Worm (Caenorhabditis elegans) whole organism, young adult: ENCODE data around the gene vps-45.

Experiments used
- F22D6.2 ChIP-seq: sonication (generic microtip); optimal IDR thresholded peaks from 2 replicates; lab custom pipeline; 2016; ENCODE audit warnings: mild to moderate bottlenecking, missing genetic modification characterization, missing compliant biosample characterization
- F49E8.2 ChIP-seq: sonication (generic microtip); optimal IDR thresholded peaks from 3 replicates; lab custom pipeline; 2017; ENCODE audit warnings: missing genetic modification characterization, mild to moderate bottlenecking, missing compliant biosample characterization, antibody characterized with exemption, moderate library complexity; ENCODE audit not compliant: insufficient read depth
- K11D2.4 ChIP-seq: fragments of 200-800 bp; sonication (Bioruptor generic); IDR thresholded peaks from 2 replicates; pipeline ENCODE4 v1.3.6; 2022; ENCODE audit warnings: missing genetic modification reagents, missing genetic modification characterization, missing compliant biosample characterization
- K12H6.12 ChIP-seq: fragments of 200-800 bp; sonication (Bioruptor generic); optimal IDR thresholded peaks from 2 replicates; lab custom pipeline; 2018; ENCODE audit warnings: mild to moderate bottlenecking, missing genetic modification characterization, missing compliant biosample characterization
- akir-1 ChIP-seq: fragments of 200-800 bp; sonication (Bioruptor generic); optimal IDR thresholded peaks from 2 replicates; lab custom pipeline; 2018; ENCODE audit warnings: mild to moderate bottlenecking, missing genetic modification characterization, moderate library complexity, missing compliant biosample characterization
- aptf-2 ChIP-seq: fragments of 200-800 bp; sonication (Bioruptor generic); conservative IDR thresholded peaks from 2 replicates; pipeline ENCODE4 v1.3.6; 2022; ENCODE audit warnings: missing genetic modification reagents, missing genetic modification characterization, missing compliant biosample characterization
- athp-1 ChIP-seq: sonication (generic microtip); optimal IDR thresholded peaks from 2 replicates; lab custom pipeline; 2017; ENCODE audit warnings: mild to moderate bottlenecking, missing genetic modification characterization, missing compliant biosample characterization
- attf-5 ChIP-seq: fragments of 200-800 bp; sonication (Bioruptor generic); optimal IDR thresholded peaks from 2 replicates; lab custom pipeline; 2018; ENCODE audit warnings: mild to moderate bottlenecking, missing genetic modification characterization, missing compliant biosample characterization
- bed-2 ChIP-seq: fragments of 200-800 bp; sonication (Bioruptor generic); IDR thresholded peaks from 2 replicates; pipeline ENCODE4 v1.3.6; 2022; ENCODE audit warnings: missing genetic modification reagents, missing genetic modification characterization, missing compliant biosample characterization
- cebp-1 ChIP-seq, 2 experiments: fragments of 200-800 bp in 1 of 2; sonication (Bioruptor generic) in 1 of 2; sonication (generic microtip) in 1 of 2; IDR thresholded peaks in 1 of 2; optimal IDR thresholded peaks in 1 of 2; 2 replicates each; pipeline versions ENCODE4 v1.3.6 to Lab custom; 2017 to 2022; ENCODE audit warnings: missing compliant biosample characterization in 2 of 2, missing genetic modification characterization in 2 of 2, mild to moderate bottlenecking in 1 of 2, missing genetic modification reagents in 1 of 2, moderate library complexity in 1 of 2
- ceh-27 ChIP-seq: fragments of 200-800 bp; sonication (Bioruptor generic); optimal IDR thresholded peaks from 2 replicates; lab custom pipeline; 2018; ENCODE audit warnings: mild to moderate bottlenecking, missing genetic modification characterization, moderate library complexity, missing compliant biosample characterization
- ceh-79 ChIP-seq: sonication (generic microtip); optimal IDR thresholded peaks from 2 replicates; lab custom pipeline; 2017; ENCODE audit warnings: mild to moderate bottlenecking, missing genetic modification characterization, missing compliant biosample characterization
- chd-7 ChIP-seq: sonication (generic microtip); optimal IDR thresholded peaks from 2 replicates; lab custom pipeline; 2016; ENCODE audit warnings: mild to moderate bottlenecking, missing genetic modification characterization, moderate library complexity, missing compliant biosample characterization
- dox-1 ChIP-seq: fragments of 200-800 bp; sonication (Bioruptor generic); IDR thresholded peaks from 2 replicates; pipeline ENCODE4 v1.3.6; 2022; ENCODE audit warnings: missing genetic modification reagents, missing genetic modification characterization, missing compliant biosample characterization
- egrh-3 ChIP-seq: fragments of 200-800 bp; sonication (Bioruptor generic); IDR thresholded peaks from 2 replicates; pipeline ENCODE4 v1.3.6; 2022; ENCODE audit warnings: missing genetic modification reagents, missing genetic modification characterization, missing compliant biosample characterization
- ekl-4 ChIP-seq: fragments of 200-800 bp; sonication (Bioruptor generic); IDR thresholded peaks from 2 replicates; pipeline ENCODE4 v1.3.6; 2022; ENCODE audit warnings: missing genetic modification reagents, missing genetic modification characterization, missing compliant biosample characterization
- hlh-26 ChIP-seq: fragments of 200-800 bp; sonication (Bioruptor generic); conservative IDR thresholded peaks from 2 replicates; pipeline ENCODE4 v1.3.6; 2022; ENCODE audit warnings: missing genetic modification reagents, missing genetic modification characterization, missing compliant biosample characterization
- hmg-1.2 ChIP-seq: fragments of 200-800 bp; sonication (Bioruptor generic); IDR thresholded peaks from 2 replicates; pipeline ENCODE4 v1.3.6; 2022; ENCODE audit warnings: missing genetic modification reagents, missing genetic modification characterization, missing compliant biosample characterization
- lin-40 ChIP-seq: sonication (generic microtip); optimal IDR thresholded peaks from 2 replicates; lab custom pipeline; 2016; ENCODE audit warnings: missing genetic modification characterization, mild to moderate bottlenecking, missing compliant biosample characterization, missing genotype, missing genetic modification reagents
- lir-1 ChIP-seq: fragments of 200-800 bp; sonication (Bioruptor generic); conservative IDR thresholded peaks from 2 replicates; pipeline ENCODE4 v1.3.6; 2022; ENCODE audit warnings: missing genetic modification reagents, missing genetic modification characterization, missing compliant biosample characterization
- madf-10 ChIP-seq: sonication (generic microtip); optimal IDR thresholded peaks from 2 replicates; lab custom pipeline; 2016; ENCODE audit warnings: mild to moderate bottlenecking, missing genetic modification characterization, missing compliant biosample characterization
- mcd-1 ChIP-seq: fragments of 200-800 bp; sonication (Bioruptor generic); IDR thresholded peaks from 2 replicates; pipeline ENCODE4 v1.3.6; 2022; ENCODE audit warnings: missing genetic modification reagents, missing genetic modification characterization, missing compliant biosample characterization
- mel-28 ChIP-seq: sonication (generic microtip); optimal IDR thresholded peaks from 2 replicates; lab custom pipeline; 2016; ENCODE audit warnings: borderline replicate concordance, mild to moderate bottlenecking, missing genetic modification characterization, missing compliant biosample characterization
- nhr-80 ChIP-seq: sonication (generic microtip); optimal IDR thresholded peaks from 2 replicates; lab custom pipeline; 2016; ENCODE audit warnings: missing genetic modification characterization, missing compliant biosample characterization
- pbrm-1 ChIP-seq: fragments of 200-800 bp; sonication (Bioruptor generic); IDR thresholded peaks from 2 replicates; pipeline ENCODE4 v1.3.6; 2022; ENCODE audit warnings: missing genetic modification reagents, missing genetic modification characterization, missing compliant biosample characterization
- snpc-4 ChIP-seq, 5 experiments: fragments of 150-350 bp in 1 of 5; sonication (generic microtip) in 4 of 5; optimal IDR thresholded peaks; 2 replicates each; lab custom pipeline; 2014 to 2018; ENCODE audit warnings: missing genetic modification characterization in 5 of 5, missing biosample characterization in 3 of 5, antibody characterized with exemption in 2 of 5, mild to moderate bottlenecking in 2 of 5, missing compliant biosample characterization in 2 of 5, missing genotype in 2 of 5, moderate library complexity in 2 of 5, missing genetic modification reagents in 1 of 5
- somi-1 ChIP-seq: fragments of 200-800 bp; sonication (Bioruptor generic); optimal IDR thresholded peaks from 2 replicates; lab custom pipeline; 2018; ENCODE audit warnings: mild to moderate bottlenecking, missing genetic modification characterization, missing compliant biosample characterization
- zfh-2 ChIP-seq: fragments of 200-800 bp; sonication (Bioruptor generic); conservative IDR thresholded peaks from 2 replicates; pipeline ENCODE4 v1.3.6; 2022; ENCODE audit warnings: missing genetic modification reagents, missing genetic modification characterization, missing compliant biosample characterization
- ztf-22 ChIP-seq: fragments of 200-800 bp; sonication (Bioruptor generic); optimal IDR thresholded peaks from 2 replicates; lab custom pipeline; 2018; ENCODE audit warnings: mild to moderate bottlenecking, missing genetic modification characterization, moderate library complexity, missing compliant biosample characterization
- ztf-25 ChIP-seq: fragments of 200-800 bp; sonication (Bioruptor generic); IDR thresholded peaks from 2 replicates; pipeline ENCODE4 v1.3.6; 2022; ENCODE audit warnings: missing genetic modification reagents, missing genetic modification characterization, missing compliant biosample characterization
- ztf-26 ChIP-seq: sonication (generic microtip); optimal IDR thresholded peaks from 2 replicates; lab custom pipeline; 2017; ENCODE audit warnings: missing genetic modification characterization, missing compliant biosample characterization
- ztf-3 ChIP-seq: fragments of 200-800 bp; sonication (Bioruptor generic); optimal IDR thresholded peaks from 2 replicates; lab custom pipeline; 2018; ENCODE audit warnings: mild to moderate bottlenecking, missing genetic modification characterization, missing compliant biosample characterization

vps-45 gene

DNA sequence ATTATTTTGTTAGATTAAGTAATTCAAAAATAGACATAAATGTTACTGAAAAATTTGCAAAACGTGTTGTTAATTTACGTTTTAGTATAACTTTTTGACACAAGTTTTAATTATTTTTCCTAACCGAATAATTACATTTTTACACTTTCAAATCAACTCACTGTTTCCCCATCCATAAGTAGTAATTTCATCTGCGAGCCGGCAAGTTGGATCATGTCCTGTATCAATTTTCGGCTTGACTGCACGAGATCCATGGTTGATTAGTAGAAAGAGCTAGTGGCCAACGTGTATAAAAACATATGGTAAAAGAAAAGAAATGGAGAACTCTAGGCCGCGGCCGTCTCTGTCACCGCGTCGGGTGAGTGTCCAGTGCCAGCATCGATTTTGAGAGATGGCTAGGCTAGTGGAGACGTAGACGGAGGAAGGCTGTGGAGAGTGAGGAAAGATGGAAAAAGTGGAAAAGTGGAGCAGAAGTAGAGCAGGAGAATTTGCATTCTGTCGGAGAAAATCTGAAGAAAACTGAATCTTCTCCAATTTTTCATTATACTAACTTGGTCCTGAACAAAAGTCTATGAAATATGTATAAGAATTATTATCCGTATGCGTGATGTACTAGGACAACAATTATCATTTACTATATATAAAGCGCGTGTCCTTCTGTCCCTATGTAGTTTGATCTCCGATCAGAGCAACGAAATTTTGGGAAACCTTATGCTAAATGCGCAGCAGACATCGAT, at the start of gene vps-45:
TSS of gene vps-45 (minus strand) at position 350 of the 737 bp plus-strand sequence.
- TF ChIP-seq ekl-4 (GFP tag; lab: Robert Waterston, UW) (no peak), aptf-2 (GFP tag; lab: Robert Waterston, UW) (no peak), ceh-27 (peak; percentile 41), hmg-1.2 (peak; percentile 38), F49E8.2 (tag; lab: Kevin White, UChicago) (no peak), pbrm-1 (no peak), ceh-79 (tag; lab: Kevin White, UChicago) (no peak), lin-40 (tag; lab: Kevin White, UChicago) (peak; percentile 8), hlh-26 (GFP tag; lab: Robert Waterston, UW) (no peak), zfh-2 (GFP tag; lab: Robert Waterston, UW) (peak; percentile 69), ztf-3 (GFP tag; lab: Kevin White, UChicago) (no peak), F22D6.2 (tag; lab: Kevin White, UChicago) (no peak), attf-5 (GFP tag; lab: Kevin White, UChicago) (peak; percentile 21), snpc-4 (GFP tag; optimal IDR thresholded peaks at IDR 0.05; lab: Kevin White, UChicago) (no peak), snpc-4 (tag; optimal IDR thresholded peaks at IDR 0.05; lab: Kevin White, UChicago) (peak in 2 of 4 experiments; percentile 80 to 82), ztf-22 (GFP tag; lab: Kevin White, UChicago) (no peak), mcd-1 (GFP tag; lab: Robert Waterston, UW) (no peak), nhr-80 (peak; percentile 37), lir-1 (no peak), madf-10 (no peak)

DNA sequence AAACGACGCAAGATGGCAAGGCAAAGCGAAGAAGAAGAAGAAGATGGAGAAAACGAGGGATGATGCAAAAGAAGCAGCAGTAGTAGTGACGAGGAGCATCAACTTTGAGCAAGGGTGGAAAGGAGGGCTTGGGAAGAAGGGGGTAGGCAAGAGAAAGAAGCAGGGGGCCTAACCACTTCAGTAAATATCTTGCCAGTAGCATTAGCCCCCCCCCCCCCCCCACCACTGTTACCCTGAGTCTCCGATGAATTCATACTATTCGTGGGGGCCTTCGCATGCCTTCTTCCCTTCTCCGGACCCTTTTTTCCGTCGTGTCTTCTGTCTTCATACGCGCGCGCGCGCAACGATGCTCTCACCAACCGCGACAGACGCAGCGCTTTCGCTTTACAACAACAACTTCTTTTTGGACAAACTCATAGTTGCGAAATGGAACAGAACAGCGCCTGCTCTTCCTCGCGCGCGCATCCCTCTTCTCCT, 47.2 kb upstream of the vps-45 start:
- peak; percentile 10 for TF ChIP-seq ceh-27
- no peak for TF ChIP-seq akir-1 (GFP tag; lab: Kevin White, UChicago)
- 0 out of 2 replicates have a peak, but pooled peaks have one; percentile 17 for TF ChIP-seq K11D2.4 (GFP tag; lab: Robert Waterston, UW)
- peak; percentile 47; the same call in 1 of the 2 replicates for TF ChIP-seq cebp-1 (GFP tag; IDR thresholded peaks at IDR 0.05; lab: Robert Waterston, UW)
- TF ChIP-seq cebp-1 (tag; optimal IDR thresholded peaks at IDR 0.05; lab: Kevin White, UChicago), result peak; percentile 84
- peak; percentile 97 for TF ChIP-seq zfh-2 (GFP tag; lab: Robert Waterston, UW)
- TF ChIP-seq bed-2, result no peak
- 0 out of 2 replicates have a peak, but pooled peaks have one; percentile 6 for TF ChIP-seq dox-1 (GFP tag; lab: Robert Waterston, UW)
- TF ChIP-seq somi-1 (GFP tag; lab: Kevin White, UChicago), result peak; percentile 28
- no peak for TF ChIP-seq ztf-25 (GFP tag; lab: Robert Waterston, UW)
- TF ChIP-seq mcd-1 (GFP tag; lab: Robert Waterston, UW), result peak; percentile 42
- peak; percentile 10 for TF ChIP-seq attf-5 (GFP tag; lab: Kevin White, UChicago)
- peak; percentile 82; the same call in 1 of the 2 replicates for TF ChIP-seq egrh-3 (GFP tag; lab: Robert Waterston, UW)
- TF ChIP-seq ztf-26, result peak; percentile 2
- TF ChIP-seq K12H6.12 (tag; lab: Kevin White, UChicago), result peak; percentile 62

DNA sequence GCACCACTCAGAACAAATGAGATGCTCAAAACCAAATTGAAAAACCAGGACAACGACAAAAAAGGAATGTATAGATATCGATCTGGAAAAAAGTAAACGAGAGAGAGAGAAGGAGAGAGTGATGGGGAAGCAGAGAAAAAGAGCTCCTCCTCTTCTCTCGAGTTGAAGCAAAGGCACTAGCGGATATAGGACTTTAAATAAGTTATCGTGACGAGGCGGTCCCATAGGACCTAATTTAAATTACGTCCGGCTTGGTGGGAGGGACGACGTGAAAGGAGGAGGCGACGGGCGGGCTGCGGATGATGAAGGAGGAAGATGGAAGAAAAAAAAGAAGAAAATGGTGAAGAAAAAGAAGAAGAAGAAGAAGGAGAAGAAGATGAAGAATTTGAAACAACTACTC, 43.9 kb upstream of the vps-45 start:
- TF ChIP-seq athp-1 (no peak), mel-28 (no peak), chd-7 (tag; lab: Kevin White, UChicago) (peak; percentile 9), dox-1 (GFP tag; lab: Robert Waterston, UW) (0 out of 2 replicates have a peak, but pooled peaks have one; percentile 35), zfh-2 (GFP tag; lab: Robert Waterston, UW) (peak; percentile 58)
